Fruit fly (Drosophila melanogaster): ENCODE data around the gene ush.

DNA sequence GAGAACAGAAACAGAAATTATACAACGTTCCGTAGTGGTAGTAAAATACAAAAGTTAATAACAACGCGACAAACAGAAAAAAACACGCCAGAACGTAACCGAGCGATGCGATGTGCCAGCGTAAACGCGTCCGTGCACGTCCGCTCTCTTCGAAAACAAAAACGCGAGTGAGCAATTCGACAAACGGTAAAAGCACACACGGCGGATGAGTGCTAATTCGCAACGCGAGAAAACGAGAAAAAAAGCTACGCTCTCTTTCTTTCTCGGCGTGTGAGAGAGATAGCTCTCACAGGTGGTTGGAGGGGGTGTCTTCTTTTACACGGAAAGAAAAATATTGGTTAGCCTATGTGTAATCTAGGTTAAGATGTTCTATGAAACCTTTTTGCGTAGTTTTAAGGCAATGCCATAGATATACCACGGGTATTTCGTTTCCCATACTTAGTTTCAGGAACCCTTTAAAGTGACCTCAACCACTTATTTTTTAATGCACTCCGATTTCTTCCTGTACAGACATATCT, 3.9 kb upstream of the ush start, which contains the start of gene CG4297:
- TF ChIP-seq Sin3A (optimal IDR thresholded peaks at IDR 0.05) (no peak), Myc (optimal IDR thresholded peaks at IDR 0.05) (no peak), insv (optimal IDR thresholded peaks at IDR 0.05) (no peak)
